Worm (Caenorhabditis elegans) whole organism, L2 larva: ENCODE results near the gene folt-3.

Source experiments
- C34F6.9 ChIP-seq: fragments of 150-350 bp; optimal IDR thresholded peaks from 2 replicates; lab custom pipeline; 2014; ENCODE audit warnings: missing biosample characterization, missing genetic modification characterization
- F13H6.1 ChIP-seq: sonication (generic microtip); optimal IDR thresholded peaks from 2 replicates; lab custom pipeline; 2016; ENCODE audit warnings: missing genetic modification characterization, missing compliant biosample characterization
- R02D3.7 ChIP-seq: fragments of 150-350 bp; optimal IDR thresholded peaks from 2 replicates; lab custom pipeline; 2014; ENCODE audit warnings: missing biosample characterization, missing genetic modification characterization
- Y55F3AM.14 ChIP-seq: fragments of 200-800 bp; sonication (Bioruptor generic); optimal IDR thresholded peaks from 2 replicates; lab custom pipeline; 2018; ENCODE audit warnings: mild to moderate bottlenecking, missing genetic modification characterization, missing compliant biosample characterization
- ZK546.5 ChIP-seq: sonication (generic microtip); optimal IDR thresholded peaks from 2 replicates; lab custom pipeline; 2017; ENCODE audit warnings: missing biosample characterization, missing genetic modification characterization
- alr-1 ChIP-seq: fragments of 150-350 bp; optimal IDR thresholded peaks from 2 replicates; lab custom pipeline; 2014; ENCODE audit warnings: missing biosample characterization, missing genetic modification characterization
- ama-1 ChIP-seq: fragments of 150-350 bp; optimal IDR thresholded peaks from 2 replicates; lab custom pipeline; 2018; ENCODE audit warnings: inconsistent platforms
- blmp-1 ChIP-seq: sonication (generic microtip); optimal IDR thresholded peaks from 2 replicates; lab custom pipeline; 2017; ENCODE audit warnings: missing genetic modification characterization, mild to moderate bottlenecking, missing compliant biosample characterization, antibody characterized with exemption, moderate library complexity; ENCODE audit not compliant: insufficient read depth
- crh-2 ChIP-seq: sonication (generic microtip); optimal IDR thresholded peaks from 2 replicates; lab custom pipeline; 2017; ENCODE audit warnings: missing biosample characterization, missing genetic modification characterization
- dmd-4 ChIP-seq: sonication (generic microtip); optimal IDR thresholded peaks from 2 replicates; lab custom pipeline; 2017; ENCODE audit warnings: missing biosample characterization, missing genetic modification characterization
- egl-27 ChIP-seq: sonication (generic microtip); optimal IDR thresholded peaks from 3 replicates; lab custom pipeline; 2017; ENCODE audit warnings: missing biosample characterization, missing genetic modification reagents, missing genetic modification characterization
- elt-1 ChIP-seq: fragments of 150-350 bp; optimal IDR thresholded peaks from 2 replicates; lab custom pipeline; 2014; ENCODE audit warnings: missing biosample characterization, missing genetic modification characterization
- fos-1 ChIP-seq: fragments of 150-350 bp; optimal IDR thresholded peaks from 2 replicates; lab custom pipeline; 2014; ENCODE audit warnings: missing biosample characterization, missing genetic modification characterization
- lin-13 ChIP-seq: fragments of 150-350 bp; optimal IDR thresholded peaks from 2 replicates; lab custom pipeline; 2014; ENCODE audit warnings: missing biosample characterization, missing genetic modification reagents, missing genetic modification characterization
- lin-39 ChIP-seq: fragments of 150-350 bp; optimal IDR thresholded peaks from 2 replicates; lab custom pipeline; 2014; ENCODE audit warnings: missing biosample characterization, missing genetic modification reagents, missing genetic modification characterization
- lsy-2 ChIP-seq, 2 experiments: fragments of 150-350 bp in 1 of 2; sonication (generic microtip) in 1 of 2; optimal IDR thresholded peaks; 2 replicates each; lab custom pipeline; 2014 to 2017; ENCODE audit warnings: missing biosample characterization in 2 of 2, missing genetic modification characterization in 2 of 2
- mab-5 ChIP-seq: fragments of 150-350 bp; optimal IDR thresholded peaks from 2 replicates; lab custom pipeline; 2014; ENCODE audit warnings: missing biosample characterization, missing genetic modification characterization
- mbf-1 ChIP-seq: sonication (generic microtip); optimal IDR thresholded peaks from 2 replicates; lab custom pipeline; 2017; ENCODE audit warnings: missing biosample characterization, missing genetic modification characterization
- nhr-10 ChIP-seq: sonication (generic microtip); optimal IDR thresholded peaks from 2 replicates; lab custom pipeline; 2017; ENCODE audit warnings: missing biosample characterization, missing genetic modification characterization
- nhr-11 ChIP-seq: fragments of 150-350 bp; optimal IDR thresholded peaks from 2 replicates; lab custom pipeline; 2014; ENCODE audit warnings: missing biosample characterization, missing genetic modification characterization
- nhr-12 ChIP-seq: fragments of 150-350 bp; optimal IDR thresholded peaks from 2 replicates; lab custom pipeline; 2014; ENCODE audit warnings: missing biosample characterization, missing genetic modification characterization
- nhr-129 ChIP-seq: fragments of 150-350 bp; optimal IDR thresholded peaks from 2 replicates; lab custom pipeline; 2014; ENCODE audit warnings: missing biosample characterization, missing genetic modification characterization
- nhr-21 ChIP-seq: fragments of 150-350 bp; optimal IDR thresholded peaks from 2 replicates; lab custom pipeline; 2014; ENCODE audit warnings: missing biosample characterization, missing genetic modification characterization
- nhr-23 ChIP-seq: fragments of 150-350 bp; optimal IDR thresholded peaks from 2 replicates; lab custom pipeline; 2014; ENCODE audit warnings: missing biosample characterization, missing genetic modification reagents, missing genetic modification characterization
- nhr-237 ChIP-seq: fragments of 150-350 bp; optimal IDR thresholded peaks from 2 replicates; lab custom pipeline; 2014; ENCODE audit warnings: missing biosample characterization, missing genetic modification characterization
- nhr-25 ChIP-seq: fragments of 150-350 bp; sonication (generic microtip); optimal IDR thresholded peaks from 3 replicates; lab custom pipeline; 2014; ENCODE audit warnings: missing biosample characterization, missing genetic modification characterization
- nhr-6 ChIP-seq: fragments of 150-350 bp; optimal IDR thresholded peaks from 2 replicates; lab custom pipeline; 2014; ENCODE audit warnings: missing biosample characterization, missing genetic modification characterization
- peb-1 ChIP-seq: fragments of 150-350 bp; optimal IDR thresholded peaks from 2 replicates; lab custom pipeline; 2014; ENCODE audit warnings: missing biosample characterization, missing genetic modification characterization
- sem-4 ChIP-seq: fragments of 150-350 bp; optimal IDR thresholded peaks from 2 replicates; lab custom pipeline; 2014; ENCODE audit warnings: missing biosample characterization, missing genetic modification reagents, missing genetic modification characterization
- skn-1 ChIP-seq: sonication (generic microtip); optimal IDR thresholded peaks from 2 replicates; lab custom pipeline; 2017; ENCODE audit warnings: missing biosample characterization, missing genetic modification characterization
- sma-3 ChIP-seq: sonication (generic microtip); optimal IDR thresholded peaks from 2 replicates; lab custom pipeline; 2016; ENCODE audit warnings: missing genetic modification reagents, missing genetic modification characterization, missing compliant biosample characterization
- sma-9 ChIP-seq, 2 experiments: fragments of 150-350 bp in 1 of 2; sonication (generic microtip) in 1 of 2; optimal IDR thresholded peaks; 2 replicates each; lab custom pipeline; 2014 to 2016; ENCODE audit warnings: missing genetic modification characterization in 2 of 2, mild to moderate bottlenecking in 1 of 2, missing biosample characterization in 1 of 2, missing compliant biosample characterization in 1 of 2, missing genetic modification reagents in 1 of 2, moderate library complexity in 1 of 2
- snpc-4 ChIP-seq: fragments of 150-350 bp; optimal IDR thresholded peaks from 2 replicates; lab custom pipeline; 2014; ENCODE audit warnings: missing biosample characterization, missing genetic modification characterization
- unc-39 ChIP-seq: fragments of 150-350 bp; optimal IDR thresholded peaks from 2 replicates; lab custom pipeline; 2014; ENCODE audit warnings: missing biosample characterization, missing genetic modification characterization
- unc-55 ChIP-seq: fragments of 150-350 bp; sonication (generic microtip); optimal IDR thresholded peaks from 3 replicates; lab custom pipeline; 2014; ENCODE audit warnings: missing biosample characterization, missing genetic modification reagents, missing genetic modification characterization
- unc-62 ChIP-seq: fragments of 150-350 bp; optimal IDR thresholded peaks from 2 replicates; lab custom pipeline; 2014; ENCODE audit warnings: missing biosample characterization, missing genetic modification reagents, missing genetic modification characterization
- zag-1 ChIP-seq: fragments of 150-350 bp; optimal IDR thresholded peaks from 2 replicates; lab custom pipeline; 2014; ENCODE audit warnings: missing biosample characterization, missing genetic modification characterization
- ztf-11 ChIP-seq: sonication (generic microtip); optimal IDR thresholded peaks from 2 replicates; lab custom pipeline; 2017; ENCODE audit warnings: missing biosample characterization, missing genetic modification characterization
- ztf-4 ChIP-seq: fragments of 150-350 bp; optimal IDR thresholded peaks from 2 replicates; lab custom pipeline; 2014; ENCODE audit warnings: missing biosample characterization, missing genetic modification characterization

The folt-3 gene

ce11 chrV:7601443-7601842 is 8.1 kb downstream of the folt-3 start, which contains the start of gene scl-26:
Gene scl-26, minus strand, starts transcription at chrV:7601543.
- no peak for TF ChIP-seq mab-5
- no peak for TF ChIP-seq peb-1
- no peak for TF ChIP-seq elt-1 (tag; lab: Kevin White, UChicago)
- TF ChIP-seq crh-2 (tag; lab: Kevin White, UChicago): no peak
- no peak for TF ChIP-seq nhr-11 (tag; lab: Kevin White, UChicago)
- TF ChIP-seq ama-1 (lab: Kevin White, UChicago): no peak
- TF ChIP-seq nhr-6 (tag; lab: Kevin White, UChicago): no peak
- TF ChIP-seq unc-62 (GFP tag; lab: Kevin White, UChicago): no peak
- TF ChIP-seq egl-27 (tag; lab: Kevin White, UChicago): no peak
- no peak for TF ChIP-seq ztf-4
- no peak for TF ChIP-seq snpc-4
- no peak for TF ChIP-seq ZK546.5
- no peak for TF ChIP-seq nhr-25 (tag; lab: Kevin White, UChicago)

- TF ChIP-seq ZK546.5 (no peak), C34F6.9 (no peak), unc-62 (GFP tag; lab: Kevin White, UChicago) (no peak), nhr-6 (tag; lab: Kevin White, UChicago) (no peak), skn-1 (tag; lab: Kevin White, UChicago) (no peak), blmp-1 (tag; lab: Kevin White, UChicago) (no peak), fos-1 (no peak), lin-13 (no peak), ztf-4 (no peak), nhr-21 (tag; lab: Kevin White, UChicago) (no peak), ama-1 (lab: Kevin White, UChicago) (no peak)
Measured at ce11 chrV:7600149-7600548, 9.4 kb downstream of the folt-3 start, which contains the start of gene C50E3.9. Gene C50E3.9, minus strand, starts transcription at chrV:7600249.

- TF ChIP-seq C34F6.9 (no peak), nhr-12 (tag; lab: Kevin White, UChicago) (no peak), Y55F3AM.14 (GFP tag; lab: Kevin White, UChicago) (no peak), dmd-4 (tag; lab: Kevin White, UChicago) (no peak), skn-1 (tag; lab: Kevin White, UChicago) (no peak), peb-1 (no peak), ZK546.5 (no peak)
Measured at ce11 chrV:7598269-7598668, 11.3 kb downstream of the folt-3 start, which contains the start of gene C50E3.7. Gene C50E3.7, minus strand, starts transcription at chrV:7598369.

ce11 chrV:7595132-7595531 is 14.4 kb downstream of the folt-3 start:
- no peak for TF ChIP-seq nhr-11 (tag; lab: Kevin White, UChicago)
- TF ChIP-seq alr-1 (tag; lab: Kevin White, UChicago): no peak
- no peak for TF ChIP-seq R02D3.7 (tag; lab: Kevin White, UChicago)
- no peak for TF ChIP-seq ama-1 (lab: Kevin White, UChicago)
- TF ChIP-seq snpc-4: peak; percentile 24

ce11 chrV:7590454-7590853 is 19.1 kb downstream of the folt-3 start, which contains the start of gene C50E3.6:
Gene C50E3.6, minus strand, starts transcription at chrV:7590554.
- no peak for TF ChIP-seq sma-9 (GFP tag; optimal IDR thresholded peaks at IDR 0.05; lab: Kevin White, UChicago)
- no peak for TF ChIP-seq sma-9 (tag; optimal IDR thresholded peaks at IDR 0.05; lab: Kevin White, UChicago)
- no peak for TF ChIP-seq lsy-2 (tag; optimal IDR thresholded peaks at IDR 0.05; lab: Kevin White, UChicago)
- TF ChIP-seq nhr-21 (tag; lab: Kevin White, UChicago): no peak
- TF ChIP-seq nhr-10: no peak
- no peak for TF ChIP-seq sma-3 (GFP tag; lab: Kevin White, UChicago)
- TF ChIP-seq sem-4 (tag; lab: Kevin White, UChicago): no peak
- TF ChIP-seq unc-39 (tag; lab: Kevin White, UChicago): no peak
- TF ChIP-seq crh-2 (tag; lab: Kevin White, UChicago): no peak
- TF ChIP-seq nhr-25 (tag; lab: Kevin White, UChicago): no peak
- TF ChIP-seq, all 48 proteins: peak for 0

ce11 chrV:7587637-7588036 is 21.9 kb downstream of the folt-3 start, which contains the start of the genes F19F10.11 and C50E3.5:
Gene F19F10.11, minus strand, starts transcription at chrV:7587704.
Gene C50E3.5, plus strand, starts transcription at chrV:7587996.
- no peak for TF ChIP-seq nhr-237 (tag; lab: Kevin White, UChicago)
- TF ChIP-seq dmd-4 (tag; lab: Kevin White, UChicago): no peak
- no peak for TF ChIP-seq ztf-4
- no peak for TF ChIP-seq nhr-23
- no peak for TF ChIP-seq ZK546.5
- no peak for TF ChIP-seq zag-1 (tag; lab: Kevin White, UChicago)
- no peak for TF ChIP-seq nhr-10
- peak; percentile 30 for TF ChIP-seq snpc-4
- TF ChIP-seq lsy-2 (tag; optimal IDR thresholded peaks at IDR 0.05; lab: Kevin White, UChicago): peak; percentile 26 to 82
- no peak for TF ChIP-seq nhr-129 (tag; lab: Kevin White, UChicago)
- TF ChIP-seq skn-1 (tag; lab: Kevin White, UChicago): no peak
- peak; percentile 60 for TF ChIP-seq sma-3 (GFP tag; lab: Kevin White, UChicago)
- TF ChIP-seq C34F6.9: peak; percentile 82
- TF ChIP-seq ztf-11 (tag; lab: Kevin White, UChicago): no peak
- peak; percentile 57 for TF ChIP-seq sma-9 (GFP tag; optimal IDR thresholded peaks at IDR 0.05; lab: Kevin White, UChicago)
- TF ChIP-seq sma-9 (tag; optimal IDR thresholded peaks at IDR 0.05; lab: Kevin White, UChicago): no peak
- peak; percentile 81 for TF ChIP-seq unc-55 (GFP tag; lab: Kevin White, UChicago)
- peak; percentile 64 for TF ChIP-seq crh-2 (tag; lab: Kevin White, UChicago)
- no peak for TF ChIP-seq lin-39 (tag; lab: Kevin White, UChicago)
- peak; percentile 35 for TF ChIP-seq F13H6.1
- no peak for TF ChIP-seq ama-1 (lab: Kevin White, UChicago)
- no peak for TF ChIP-seq nhr-25 (tag; lab: Kevin White, UChicago)
- peak; percentile 31 for TF ChIP-seq nhr-6 (tag; lab: Kevin White, UChicago)
- TF ChIP-seq mab-5: no peak
- no peak for TF ChIP-seq elt-1 (tag; lab: Kevin White, UChicago)
- peak; percentile 63 for TF ChIP-seq sem-4 (tag; lab: Kevin White, UChicago)
- TF ChIP-seq unc-62 (GFP tag; lab: Kevin White, UChicago): no peak
- TF ChIP-seq mbf-1 (tag; lab: Kevin White, UChicago): no peak
- no peak for TF ChIP-seq blmp-1 (tag; lab: Kevin White, UChicago)
